Worm (Caenorhabditis elegans) whole organism, L1 larva: ENCODE results near the gene Y49E10.27.
A peak's percentile ranks its signal among the peaks of the same experiment; 100 is the strongest.

ENCODE experiments used
- C04F5.9 ChIP-seq: sonication (generic microtip); optimal IDR thresholded peaks from 2 replicates; lab custom pipeline; 2016; ENCODE audit warnings: missing genetic modification characterization, missing compliant biosample characterization
- C16A3.4 ChIP-seq: fragments of 150-350 bp; optimal IDR thresholded peaks from 2 replicates; lab custom pipeline; 2014; ENCODE audit warnings: missing biosample characterization, missing genetic modification characterization
- alr-1 ChIP-seq: fragments of 200-800 bp; sonication (Bioruptor generic); optimal IDR thresholded peaks from 2 replicates; lab custom pipeline; 2018; ENCODE audit warnings: borderline replicate concordance, mild to moderate bottlenecking, missing genetic modification characterization, missing compliant biosample characterization
- aly-2 ChIP-seq: fragments of 150-350 bp; optimal IDR thresholded peaks from 2 replicates; lab custom pipeline; 2014; ENCODE audit warnings: missing biosample characterization, missing genetic modification characterization
- ama-1 ChIP-seq: fragments of 150-350 bp; optimal IDR thresholded peaks from 2 replicates; lab custom pipeline; 2014
- ceh-8 ChIP-seq: fragments of 200-800 bp; sonication (Bioruptor generic); optimal IDR thresholded peaks from 2 replicates; lab custom pipeline; 2018; ENCODE audit warnings: mild to moderate bottlenecking, missing genetic modification characterization, moderate library complexity, missing compliant biosample characterization
- ceh-82 ChIP-seq, 3 experiments: fragments of 150-350 bp in 1 of 3; sonication (generic microtip) in 2 of 3; optimal IDR thresholded peaks; 2 replicates each; lab custom pipeline; 2014 to 2017; ENCODE audit warnings: missing biosample characterization in 3 of 3, missing genetic modification characterization in 3 of 3
- ceh-88 ChIP-seq: fragments of 200-800 bp; sonication (Bioruptor generic); IDR thresholded peaks from 2 replicates; pipeline ENCODE4 v1.3.6; 2022; ENCODE audit warnings: missing genetic modification characterization, missing compliant biosample characterization
- ces-1 ChIP-seq: fragments of 150-350 bp; optimal IDR thresholded peaks from 2 replicates; lab custom pipeline; 2014; ENCODE audit warnings: missing biosample characterization, missing genetic modification reagents, missing genetic modification characterization
- efl-1 ChIP-seq, 4 experiments: fragments of 150-350 bp; optimal IDR thresholded peaks in 3 of 4; peaks in 1 of 4; 1 replicate in 1 of 4; 2 replicates in 3 of 4; lab custom pipeline; 2014; ENCODE audit warnings: missing biosample characterization in 2 of 4, missing genetic modification characterization in 2 of 4, missing genetic modification reagents in 2 of 4
- egl-13 ChIP-seq: sonication (generic microtip); optimal IDR thresholded peaks from 2 replicates; lab custom pipeline; 2016; ENCODE audit warnings: missing genotype, missing genetic modification reagents, missing genetic modification characterization, missing compliant biosample characterization
- elt-3 ChIP-seq, 6 experiments: fragments of 150-350 bp in 1 of 6; sonication (generic microtip); optimal IDR thresholded peaks; 2 replicates each; lab custom pipeline; 2017 to 2018; ENCODE audit warnings: missing biosample characterization in 6 of 6, missing genetic modification characterization in 6 of 6, inconsistent platforms in 1 of 6
- fkh-10 ChIP-seq: sonication (generic microtip); optimal IDR thresholded peaks from 2 replicates; lab custom pipeline; 2017; ENCODE audit warnings: missing biosample characterization, missing genetic modification reagents, missing genetic modification characterization
- fkh-8 ChIP-seq: sonication (generic microtip); optimal IDR thresholded peaks from 2 replicates; lab custom pipeline; 2016; ENCODE audit warnings: mild to moderate bottlenecking, missing genetic modification characterization, missing compliant biosample characterization
- fos-1 ChIP-seq: fragments of 150-350 bp; optimal IDR thresholded peaks from 2 replicates; lab custom pipeline; 2014; ENCODE audit warnings: missing biosample characterization, missing genetic modification characterization
- hlh-4 ChIP-seq: sonication (generic microtip); optimal IDR thresholded peaks from 2 replicates; lab custom pipeline; 2016; ENCODE audit warnings: mild to moderate bottlenecking, missing genetic modification characterization, missing compliant biosample characterization
- irx-1 ChIP-seq: sonication (generic microtip); optimal IDR thresholded peaks from 2 replicates; lab custom pipeline; 2016; ENCODE audit warnings: missing genetic modification characterization, missing compliant biosample characterization
- lin-13 ChIP-seq: fragments of 150-350 bp; optimal IDR thresholded peaks from 2 replicates; lab custom pipeline; 2014; ENCODE audit warnings: missing biosample characterization, missing genetic modification reagents, missing genetic modification characterization
- lin-14 ChIP-seq: fragments of 200-800 bp; sonication (Bioruptor generic); optimal IDR thresholded peaks from 2 replicates; lab custom pipeline; 2018; ENCODE audit warnings: mild to moderate bottlenecking, missing genetic modification characterization, moderate library complexity, missing compliant biosample characterization
- lin-15B ChIP-seq: fragments of 150-350 bp; sonication (generic microtip); optimal IDR thresholded peaks from 3 replicates; lab custom pipeline; 2014; ENCODE audit warnings: missing biosample characterization, missing genetic modification characterization
- lir-3 ChIP-seq: sonication (generic microtip); optimal IDR thresholded peaks from 2 replicates; lab custom pipeline; 2016; ENCODE audit warnings: mild to moderate bottlenecking, missing genetic modification characterization, moderate library complexity, missing compliant biosample characterization; ENCODE audit not compliant: poor library complexity
- mef-2 ChIP-seq: fragments of 150-350 bp; optimal IDR thresholded peaks from 2 replicates; lab custom pipeline; 2014; ENCODE audit warnings: missing biosample characterization, missing genetic modification characterization
- mep-1 ChIP-seq: fragments of 150-350 bp; optimal IDR thresholded peaks from 2 replicates; lab custom pipeline; 2014; ENCODE audit warnings: missing biosample characterization, missing genetic modification characterization
- nhr-11 ChIP-seq: fragments of 150-350 bp; optimal IDR thresholded peaks from 2 replicates; lab custom pipeline; 2014; ENCODE audit warnings: missing biosample characterization, missing genetic modification characterization
- nhr-47 ChIP-seq: sonication (generic microtip); optimal IDR thresholded peaks from 2 replicates; lab custom pipeline; 2016; ENCODE audit warnings: mild to moderate bottlenecking, missing genetic modification characterization, moderate library complexity, missing compliant biosample characterization
- nhr-76 ChIP-seq: sonication (generic microtip); optimal IDR thresholded peaks from 2 replicates; lab custom pipeline; 2017; ENCODE audit warnings: missing biosample characterization, missing genetic modification characterization
- nhr-85 ChIP-seq: sonication (generic microtip); peaks from one replicate; lab custom pipeline; 2016; ENCODE audit warnings: missing genetic modification characterization, inconsistent platforms, missing compliant biosample characterization
- nhr-90 ChIP-seq: sonication (generic microtip); optimal IDR thresholded peaks from 2 replicates; lab custom pipeline; 2016; ENCODE audit warnings: mild to moderate bottlenecking, missing genetic modification characterization, missing compliant biosample characterization; ENCODE audit not compliant: poor library complexity
- rnt-1 ChIP-seq: sonication (generic microtip); optimal IDR thresholded peaks from 2 replicates; lab custom pipeline; 2016; ENCODE audit warnings: mild to moderate bottlenecking, missing genetic modification characterization, moderate library complexity, missing compliant biosample characterization
- snu-23 ChIP-seq: sonication (generic microtip); optimal IDR thresholded peaks from 2 replicates; lab custom pipeline; 2016; ENCODE audit warnings: missing genetic modification characterization, missing compliant biosample characterization
- sptf-1 ChIP-seq: fragments of 150-350 bp; optimal IDR thresholded peaks from 2 replicates; lab custom pipeline; 2014; ENCODE audit warnings: missing biosample characterization, missing genetic modification characterization
- sup-37 ChIP-seq: fragments of 200-800 bp; sonication (Bioruptor generic); optimal IDR thresholded peaks from 2 replicates; lab custom pipeline; 2018; ENCODE audit warnings: mild to moderate bottlenecking, missing genetic modification characterization, missing compliant biosample characterization
- tlp-1 ChIP-seq: fragments of 150-350 bp; optimal IDR thresholded peaks from 2 replicates; lab custom pipeline; 2014; ENCODE audit warnings: missing biosample characterization, missing genetic modification characterization
- unc-130 ChIP-seq: fragments of 150-350 bp; optimal IDR thresholded peaks from 2 replicates; lab custom pipeline; 2017; ENCODE audit warnings: missing biosample characterization, missing genetic modification characterization, inconsistent platforms
- unc-30 ChIP-seq: sonication (generic microtip); optimal IDR thresholded peaks from 2 replicates; lab custom pipeline; 2017; ENCODE audit warnings: missing biosample characterization, missing genetic modification characterization
- unc-86 ChIP-seq: sonication (generic microtip); optimal IDR thresholded peaks from 2 replicates; lab custom pipeline; 2016; ENCODE audit warnings: missing genetic modification characterization, missing compliant biosample characterization
- vab-15 ChIP-seq: sonication (generic microtip); optimal IDR thresholded peaks from 2 replicates; lab custom pipeline; 2017; ENCODE audit warnings: missing genotype, mild to moderate bottlenecking, missing genetic modification characterization, missing compliant biosample characterization
- zag-1 ChIP-seq: fragments of 150-350 bp; optimal IDR thresholded peaks from 2 replicates; lab custom pipeline; 2014; ENCODE audit warnings: missing biosample characterization, missing genetic modification characterization
- ztf-11 ChIP-seq, 2 experiments: sonication (generic microtip); optimal IDR thresholded peaks; 2 replicates each; lab custom pipeline; 2016 to 2017; ENCODE audit warnings: missing genetic modification characterization in 2 of 2, missing biosample characterization in 1 of 2, missing compliant biosample characterization in 1 of 2
- ztf-4 ChIP-seq: fragments of 150-350 bp; optimal IDR thresholded peaks from 2 replicates; lab custom pipeline; 2014; ENCODE audit warnings: missing biosample characterization, missing genetic modification characterization

Gene Y49E10.27

DNA sequence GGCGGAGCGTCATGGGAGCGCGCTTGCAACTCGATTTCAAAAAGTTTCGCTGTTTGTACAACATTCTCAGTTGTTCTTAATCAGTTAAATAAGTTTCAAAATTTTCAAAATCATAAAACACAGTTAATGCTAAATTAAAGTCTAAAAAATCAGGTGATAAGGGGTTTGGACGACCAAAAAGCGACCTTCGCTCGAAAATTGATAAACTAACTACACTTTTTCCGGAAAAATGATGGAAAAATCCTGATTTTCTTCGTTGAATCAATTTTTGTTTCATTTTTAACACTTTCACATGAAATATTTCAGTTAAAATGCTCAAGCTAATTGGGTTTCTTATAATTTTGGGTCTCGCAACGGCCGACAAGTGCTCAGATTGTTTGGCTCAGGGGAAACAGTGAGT is 4.0 kb upstream of the Y49E10.27 start, which contains the start of gene Y49E10.16:
TSS of gene Y49E10.16 (plus strand) at position 301 of the 400 bp plus-strand sequence.
- TF ChIP-seq egl-13 = no peak
- TF ChIP-seq hlh-4 = no peak
- no peak for TF ChIP-seq lin-13
- TF ChIP-seq unc-30 (tag; lab: Kevin White, UChicago) = no peak
- no peak for TF ChIP-seq ces-1 (GFP tag; lab: Kevin White, UChicago)
- TF ChIP-seq fkh-8 (tag; lab: Kevin White, UChicago) = no peak
- no peak for TF ChIP-seq efl-1 (optimal IDR thresholded peaks at IDR 0.05; lab: Kevin White, UChicago)
- TF ChIP-seq efl-1 (GFP tag; optimal IDR thresholded peaks at IDR 0.05 in 1 of 2; lab: Kevin White, UChicago) = peak in 1 of 2 experiments; percentile 87
- TF ChIP-seq ztf-4 (tag; lab: Kevin White, UChicago) = no peak
- no peak for TF ChIP-seq fkh-10 (GFP tag; lab: Kevin White, UChicago)

DNA sequence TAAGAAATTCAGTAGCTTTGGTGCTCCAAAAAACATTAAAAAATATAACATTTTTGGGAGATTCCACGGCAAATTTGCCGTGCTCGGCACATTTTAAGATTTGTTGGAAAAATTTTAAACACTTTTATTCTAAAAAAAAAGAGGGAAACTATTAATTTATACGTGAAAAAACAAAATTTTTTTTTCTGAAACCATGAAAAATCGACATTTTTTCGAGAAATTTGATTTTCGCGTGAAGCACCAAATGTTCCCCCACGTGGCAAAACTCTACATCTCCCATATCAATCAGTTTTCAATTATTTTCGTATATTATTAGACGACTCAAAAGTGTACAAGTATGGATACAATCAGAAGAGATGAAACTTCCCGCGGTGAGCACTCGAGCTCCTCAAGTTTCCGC is 2.0 kb downstream of the Y49E10.27 start, which contains the start of gene fbxa-218:
TSS of gene fbxa-218 (plus strand) at position 301 of the 400 bp plus-strand sequence.
- TF ChIP-seq snu-23 = no peak
- peak; percentile 24 for TF ChIP-seq nhr-85 (tag; lab: Kevin White, UChicago)
- TF ChIP-seq, all 84 proteins: peak for 1

DNA sequence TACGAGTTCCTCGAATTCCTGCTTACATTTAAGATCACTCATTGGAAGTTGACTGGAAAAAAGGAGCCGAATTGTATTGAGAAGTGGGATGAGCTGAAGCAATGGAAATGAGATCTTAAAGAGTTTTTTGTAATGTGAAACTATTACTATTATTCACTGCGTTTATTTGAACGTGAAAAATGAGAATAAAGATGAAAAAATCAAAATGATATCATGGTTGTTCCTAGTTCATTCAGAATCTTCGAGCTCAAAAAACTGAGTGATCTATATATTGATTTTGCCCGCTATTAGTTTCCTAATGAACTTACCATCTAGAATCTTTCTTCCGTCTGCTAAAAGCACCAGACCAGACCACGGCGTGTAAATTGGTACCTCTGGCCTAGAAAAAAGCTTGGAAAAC is 2.8 kb downstream of the Y49E10.27 start:
- no peak for TF ChIP-seq zag-1 (tag; lab: Kevin White, UChicago)
- no peak for TF ChIP-seq nhr-11
- no peak for TF ChIP-seq C16A3.4 (tag; lab: Kevin White, UChicago)
- no peak for TF ChIP-seq mep-1
- no peak for TF ChIP-seq nhr-47 (tag; lab: Kevin White, UChicago)
- TF ChIP-seq vab-15 (tag; lab: Kevin White, UChicago) = no peak
- TF ChIP-seq tlp-1 (tag; lab: Kevin White, UChicago) = no peak
- no peak for TF ChIP-seq sup-37
- TF ChIP-seq elt-3 (tag; optimal IDR thresholded peaks at IDR 0.05; lab: Kevin White, UChicago) = no peak
- no peak for TF ChIP-seq irx-1 (tag; lab: Kevin White, UChicago)
- TF ChIP-seq ztf-11 (tag; optimal IDR thresholded peaks at IDR 0.05; lab: Kevin White, UChicago) = no peak
- no peak for TF ChIP-seq ama-1 (lab: Kevin White, UChicago)
- TF ChIP-seq ceh-82 (tag; optimal IDR thresholded peaks at IDR 0.05; lab: Kevin White, UChicago) = no peak
- TF ChIP-seq fkh-10 (GFP tag; lab: Kevin White, UChicago) = no peak
- TF ChIP-seq unc-86 (tag; lab: Kevin White, UChicago) = no peak
- TF ChIP-seq C04F5.9 = no peak
- no peak for TF ChIP-seq lin-14 (GFP tag; lab: Kevin White, UChicago)
- no peak for TF ChIP-seq ztf-4 (tag; lab: Kevin White, UChicago)
- no peak for TF ChIP-seq sptf-1 (tag; lab: Kevin White, UChicago)
- TF ChIP-seq fkh-8 (tag; lab: Kevin White, UChicago) = no peak

DNA sequence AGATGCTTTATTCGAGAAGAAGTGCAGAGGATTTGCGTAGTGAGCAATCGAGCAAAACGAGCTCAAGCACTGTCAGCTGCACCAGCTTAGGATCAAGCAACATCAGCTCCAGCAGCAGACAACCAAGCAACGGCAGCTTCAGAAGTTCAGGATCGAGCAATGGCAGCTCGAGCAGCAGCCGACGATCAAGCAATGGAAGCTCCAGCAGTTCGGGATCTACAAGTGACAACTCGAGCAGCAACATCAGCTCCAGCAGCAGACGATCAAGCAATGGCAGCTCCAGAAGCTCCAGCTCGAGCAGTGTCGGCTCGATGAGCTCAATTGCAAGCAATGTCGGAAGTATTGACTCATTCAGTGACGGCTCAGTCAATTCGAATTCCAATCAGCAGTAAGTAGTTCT is 4.9 kb downstream of the Y49E10.27 start:
- TF ChIP-seq lir-3 (tag; lab: Kevin White, UChicago) (no peak), alr-1 (no peak), nhr-90 (no peak)

DNA sequence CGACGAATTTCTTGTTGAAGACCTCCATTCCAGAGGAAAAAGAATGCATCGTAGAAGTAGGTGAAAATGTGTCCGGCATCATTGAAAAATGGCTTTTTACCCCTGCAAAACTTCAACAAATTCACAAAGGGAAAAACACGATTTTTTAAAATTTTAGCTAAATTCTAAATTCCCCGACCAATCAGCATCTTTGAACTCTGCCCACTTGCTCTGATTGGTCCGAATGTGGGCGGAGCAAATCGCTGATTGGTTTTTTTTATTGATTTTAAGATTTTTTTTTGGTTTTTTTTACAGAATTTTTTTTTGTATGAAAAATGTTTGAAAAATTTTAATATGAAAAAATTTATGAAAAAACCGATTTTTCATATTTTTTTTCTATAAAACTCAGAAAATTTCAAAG is 9.7 kb downstream of the Y49E10.27 start:
- TF ChIP-seq mef-2 (tag; lab: Kevin White, UChicago) (no peak), fos-1 (tag; lab: Kevin White, UChicago) (no peak), ceh-88 (no peak), lin-13 (no peak), sup-37 (no peak), irx-1 (tag; lab: Kevin White, UChicago) (no peak), hlh-4 (no peak), rnt-1 (tag; lab: Kevin White, UChicago) (no peak), nhr-76 (tag; lab: Kevin White, UChicago) (no peak), zag-1 (tag; lab: Kevin White, UChicago) (no peak), ceh-8 (GFP tag; lab: Kevin White, UChicago) (no peak), unc-130 (no peak), lin-15B (tag; lab: Kevin White, UChicago) (no peak), aly-2 (tag; lab: Kevin White, UChicago) (no peak), nhr-47 (tag; lab: Kevin White, UChicago) (no peak)
